Worm (Caenorhabditis elegans) whole organism, young adult: ENCODE data around the gene swm-1.
A peak's percentile ranks its signal among the peaks of the same experiment; 100 is the strongest.

Source experiments
- F49E8.2 ChIP-seq: sonication (generic microtip); optimal IDR thresholded peaks from 3 replicates; lab custom pipeline; 2017; ENCODE audit warnings: missing genetic modification characterization, mild to moderate bottlenecking, missing compliant biosample characterization, antibody characterized with exemption, moderate library complexity; ENCODE audit not compliant: insufficient read depth
- K11D2.4 ChIP-seq: fragments of 200-800 bp; sonication (Bioruptor generic); IDR thresholded peaks from 2 replicates; pipeline ENCODE4 v1.3.6; 2022; ENCODE audit warnings: missing genetic modification reagents, missing genetic modification characterization, missing compliant biosample characterization
- hlh-26 ChIP-seq: fragments of 200-800 bp; sonication (Bioruptor generic); conservative IDR thresholded peaks from 2 replicates; pipeline ENCODE4 v1.3.6; 2022; ENCODE audit warnings: missing genetic modification reagents, missing genetic modification characterization, missing compliant biosample characterization
- let-607 ChIP-seq, 2 experiments: fragments of 200-800 bp in 1 of 2; sonication (Bioruptor generic) in 1 of 2; sonication (generic microtip) in 1 of 2; optimal IDR thresholded peaks; 2 replicates each; lab custom pipeline; 2016 to 2018; ENCODE audit warnings: mild to moderate bottlenecking in 2 of 2, missing compliant biosample characterization in 2 of 2, missing genetic modification characterization in 2 of 2, moderate library complexity in 2 of 2, missing genotype in 1 of 2
- mel-28 ChIP-seq: sonication (generic microtip); optimal IDR thresholded peaks from 2 replicates; lab custom pipeline; 2016; ENCODE audit warnings: borderline replicate concordance, mild to moderate bottlenecking, missing genetic modification characterization, missing compliant biosample characterization
- nfya-1 ChIP-seq: sonication (generic microtip); optimal IDR thresholded peaks from 2 replicates; lab custom pipeline; 2017; ENCODE audit warnings: antibody characterized with exemption, missing compliant biosample characterization, missing genetic modification characterization, borderline replicate concordance; ENCODE audit not compliant: insufficient read depth
- snpc-4 ChIP-seq, 5 experiments: fragments of 150-350 bp in 1 of 5; sonication (generic microtip) in 4 of 5; optimal IDR thresholded peaks; 2 replicates each; lab custom pipeline; 2014 to 2018; ENCODE audit warnings: missing genetic modification characterization in 5 of 5, missing biosample characterization in 3 of 5, antibody characterized with exemption in 2 of 5, mild to moderate bottlenecking in 2 of 5, missing compliant biosample characterization in 2 of 5, missing genotype in 2 of 5, moderate library complexity in 2 of 5, missing genetic modification reagents in 1 of 5
- ztf-22 ChIP-seq: fragments of 200-800 bp; sonication (Bioruptor generic); optimal IDR thresholded peaks from 2 replicates; lab custom pipeline; 2018; ENCODE audit warnings: mild to moderate bottlenecking, missing genetic modification characterization, moderate library complexity, missing compliant biosample characterization

- TF ChIP-seq snpc-4 (GFP tag; optimal IDR thresholded peaks at IDR 0.05; lab: Kevin White, UChicago) = no peak
- TF ChIP-seq snpc-4 (tag; optimal IDR thresholded peaks at IDR 0.05; lab: Kevin White, UChicago) = peak in 2 of 4 experiments; percentile 22 to 48
- peak; percentile 60 for TF ChIP-seq ztf-22 (GFP tag; lab: Kevin White, UChicago)
- TF ChIP-seq hlh-26 (GFP tag; lab: Robert Waterston, UW) = no peak
- no peak for TF ChIP-seq nfya-1 (tag; lab: Kevin White, UChicago)
- no peak for TF ChIP-seq F49E8.2
- no peak for TF ChIP-seq mel-28 (tag; lab: Kevin White, UChicago)
- peak; percentile 80 for TF ChIP-seq K11D2.4 (GFP tag; lab: Robert Waterston, UW)
- TF ChIP-seq let-607 (tag; optimal IDR thresholded peaks at IDR 0.05; lab: Kevin White, UChicago) = peak; percentile 18 to 50
Observed at ce11 chrV:9095613-9096317, 41.1 kb upstream of the swm-1 start, which contains the start of gene F21C10.10.
